Fruit fly (Drosophila melanogaster): ENCODE results near the gene CG6576.

The CG6576 gene

DNA sequence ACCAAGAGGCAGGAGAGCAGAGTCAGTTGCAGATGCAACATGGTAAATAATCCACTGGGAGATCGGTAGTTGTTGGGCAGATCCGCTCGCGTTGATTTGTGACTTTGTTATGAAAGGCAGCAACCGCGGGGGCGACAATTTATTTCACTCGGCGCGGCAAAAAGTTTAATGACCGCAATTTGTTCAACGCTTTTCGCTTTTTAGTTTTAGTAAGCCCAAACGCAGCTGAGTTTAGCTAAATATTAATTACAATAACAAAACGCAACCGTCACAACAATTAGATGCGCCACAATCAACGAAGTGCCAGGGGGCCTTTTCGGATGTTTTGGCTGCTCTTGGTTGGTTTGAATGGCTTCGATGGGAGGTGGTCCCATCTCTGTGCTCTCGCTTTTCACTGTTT is 44.6 kb downstream of the CG6576 start, which contains the start of gene CG13310:
CG13310 (minus strand) TSS at position 101 of the 400 bp plus-strand sequence.
- no peak for TF ChIP-seq Nf-YA (GFP tag; IDR thresholded peaks at IDR 0.05)
- TF ChIP-seq CG12104 (GFP tag; optimal IDR thresholded peaks at IDR 0.05) = no peak
- no peak for TF ChIP-seq tup (GFP tag; optimal IDR thresholded peaks at IDR 0.05)
- no peak for TF ChIP-seq Elba2 (GFP tag; optimal IDR thresholded peaks at IDR 0.05)
- no peak for TF ChIP-seq CG15011 (GFP tag; optimal IDR thresholded peaks at IDR 0.05)
- no peak for TF ChIP-seq nerfin-2 (GFP tag; IDR thresholded peaks at IDR 0.05; ENCODE audit: partially characterized antibody)
- no peak for TF ChIP-seq hth (optimal IDR thresholded peaks at IDR 0.05)

DNA sequence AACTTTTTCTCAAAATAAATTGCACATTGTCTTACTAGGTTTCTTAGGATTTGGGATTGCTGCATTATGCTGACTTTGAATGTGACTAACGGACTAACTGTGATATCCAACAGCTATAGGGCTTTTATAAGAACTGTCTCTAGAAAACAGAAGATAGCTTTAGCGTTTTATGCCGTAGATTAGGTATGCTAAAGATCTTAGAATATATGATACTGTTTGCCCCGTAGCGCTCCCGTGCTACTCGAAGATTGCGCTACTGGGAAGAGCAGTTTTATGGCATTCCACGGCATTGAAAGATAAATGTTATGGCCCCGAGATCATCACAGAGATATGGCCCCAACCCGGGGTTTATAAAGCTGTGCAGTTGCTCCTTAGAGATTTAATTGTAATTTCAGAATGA is 46.3 kb downstream of the CG6576 start, which contains the start of the genes CG13311 and CG34426:
CG13311 (minus strand) TSS at position 101 of the 400 bp plus-strand sequence.
CG34426 (plus strand) TSS at position 400 of the 400 bp plus-strand sequence.
- TF ChIP-seq D (optimal IDR thresholded peaks at IDR 0.05) = no peak
- no peak for TF ChIP-seq D (GFP tag; optimal IDR thresholded peaks at IDR 0.05)
- TF ChIP-seq Poxn (GFP tag; IDR thresholded peaks at IDR 0.05) = no peak
- no peak for TF ChIP-seq H15 (GFP tag; IDR thresholded peaks at IDR 0.05)
- TF ChIP-seq Meics (GFP tag; optimal IDR thresholded peaks at IDR 0.05) = no peak
- no peak for TF ChIP-seq ab (GFP tag; optimal IDR thresholded peaks at IDR 0.05)

DNA sequence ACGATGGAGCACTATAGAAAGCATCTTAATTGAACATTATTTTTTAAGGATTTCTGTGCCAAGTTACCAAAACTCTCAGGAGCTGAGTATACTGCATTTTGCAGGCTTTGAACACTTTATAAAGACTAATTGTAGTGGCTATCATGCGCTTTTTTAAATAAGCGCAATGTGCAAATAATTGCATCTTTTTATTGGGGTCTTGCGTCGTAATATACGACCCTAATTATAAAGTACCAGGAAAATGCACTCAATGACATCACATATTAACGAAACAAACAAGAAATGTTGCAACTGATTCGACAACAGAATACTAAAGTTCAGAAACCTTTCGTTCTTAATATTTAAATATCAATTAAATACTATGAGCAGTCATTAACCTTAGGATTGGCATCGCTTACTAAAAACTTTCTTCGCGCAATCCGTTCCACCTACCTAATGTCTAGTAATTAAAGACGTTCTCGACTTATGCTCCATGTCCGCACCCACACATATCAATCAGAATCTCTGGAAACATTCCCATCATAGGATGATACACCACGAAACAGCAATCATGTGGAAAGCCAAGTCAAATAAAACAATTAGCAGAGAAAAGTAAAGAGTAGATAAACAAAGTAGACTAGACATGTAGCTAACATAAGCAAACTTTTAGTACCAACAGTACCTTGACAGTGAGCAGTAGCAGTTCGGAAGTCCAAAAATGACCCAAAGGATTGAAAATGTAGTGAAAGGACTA is 48.5 kb downstream of the CG6576 start, which contains the start of the genes CG32023 and CG34427:
CG32023 (minus strand) TSS at position 101 of the 733 bp plus-strand sequence.
CG34427 (plus strand) TSS at position 683 of the 733 bp plus-strand sequence.
- no peak for TF ChIP-seq Adf1 (GFP tag; IDR thresholded peaks at IDR 0.05)
- no peak for TF ChIP-seq pho (GFP tag; optimal IDR thresholded peaks at IDR 0.05)
- TF ChIP-seq lov (optimal IDR thresholded peaks at IDR 0.05) = no peak
- TF ChIP-seq lov (GFP tag; IDR thresholded peaks at IDR 0.05) = no peak
- TF ChIP-seq CG10959 (GFP tag; IDR thresholded peaks at IDR 0.05) = no peak
- no peak for TF ChIP-seq CG34422 (GFP tag; IDR thresholded peaks at IDR 0.05)
- no peak for TF ChIP-seq br (optimal IDR thresholded peaks at IDR 0.05)
- TF ChIP-seq CG10274 (GFP tag; optimal IDR thresholded peaks at IDR 0.05) = no peak
- no peak for TF ChIP-seq stc (GFP tag; IDR thresholded peaks at IDR 0.05)
- TF ChIP-seq D (optimal IDR thresholded peaks at IDR 0.05) = no peak
- no peak for TF ChIP-seq D (GFP tag; optimal IDR thresholded peaks at IDR 0.05)
- no peak for TF ChIP-seq D19A (tag; optimal IDR thresholded peaks at IDR 0.05)
- no peak for TF ChIP-seq CG10543 (GFP tag; optimal IDR thresholded peaks at IDR 0.05)
- TF ChIP-seq CG9609 (GFP tag; optimal IDR thresholded peaks at IDR 0.05) = no peak
- TF ChIP-seq wor (GFP tag; IDR thresholded peaks at IDR 0.05) = no peak
- no peak for TF ChIP-seq CG14050 (GFP tag; IDR thresholded peaks at IDR 0.05)
- TF ChIP-seq CG4617 (GFP tag; optimal IDR thresholded peaks at IDR 0.05; ENCODE audit: borderline replicate concordance) = no peak
- TF ChIP-seq bcd (GFP tag; optimal IDR thresholded peaks at IDR 0.05) = no peak
- TF ChIP-seq CHES-1-like (GFP tag; optimal IDR thresholded peaks at IDR 0.05) = no peak
- TF ChIP-seq fd64A (GFP tag; optimal IDR thresholded peaks at IDR 0.05) = no peak
- no peak for TF ChIP-seq CG7786 (GFP tag; optimal IDR thresholded peaks at IDR 0.05)
